Fruit fly (Drosophila melanogaster) whole organism, embryonic: ENCODE data around the gene CG13716.

ENCODE experiments used
- CG11504 ChIP-seq: fragments of 200-800 bp; sonication (Bioruptor generic); optimal IDR thresholded peaks from 3 replicates; lab custom pipeline; 2019; ENCODE audit warnings: missing biosample characterization, mild to moderate bottlenecking, missing genetic modification characterization, moderate library complexity
- CG11560 ChIP-seq: fragments of 200-800 bp; sonication (Bioruptor generic); IDR thresholded peaks from 3 replicates; pipeline ENCODE4 v1.3.6; 2022; ENCODE audit warnings: missing biosample characterization, missing genetic modification characterization
- CG13287 ChIP-seq: fragments of 200-800 bp; sonication (Bioruptor generic); IDR thresholded peaks from 2 replicates; pipeline ENCODE4 v1.3.6; 2022; ENCODE audit warnings: missing biosample characterization, missing genetic modification characterization; ENCODE audit not compliant: partially characterized antibody
- CG14710 ChIP-seq: fragments of 200-800 bp; sonication (Bioruptor generic); optimal IDR thresholded peaks from 3 replicates; lab custom pipeline; 2019; ENCODE audit warnings: missing biosample characterization, mild to moderate bottlenecking, missing genetic modification characterization, moderate library complexity
- CG15011 ChIP-seq: fragments of 200-800 bp; sonication (Bioruptor generic); optimal IDR thresholded peaks from 3 replicates; lab custom pipeline; 2018; ENCODE audit warnings: missing biosample characterization, mild to moderate bottlenecking, missing genetic modification characterization
- CG17385 ChIP-seq: fragments of 200-800 bp; sonication (Bioruptor generic); optimal IDR thresholded peaks from 3 replicates; lab custom pipeline; 2018; ENCODE audit warnings: missing biosample characterization, mild to moderate bottlenecking, missing genetic modification characterization
- CG6813 ChIP-seq: fragments of 200-800 bp; sonication (Bioruptor generic); optimal IDR thresholded peaks from 2 replicates; lab custom pipeline; 2017; ENCODE audit warnings: missing biosample characterization, missing genetic modification characterization, mild to moderate bottlenecking, moderate library complexity, missing genetic modification reagents
- CG8089 ChIP-seq: fragments of 200-800 bp; sonication (Bioruptor generic); optimal IDR thresholded peaks from 3 replicates; lab custom pipeline; 2016; ENCODE audit warnings: missing biosample characterization, missing genetic modification characterization
- CG8290 ChIP-seq, 3 experiments: fragments of 200-800 bp; sonication (Bioruptor generic); optimal IDR thresholded peaks; 2 replicates each; lab custom pipeline; 2016 to 2019; ENCODE audit warnings: missing biosample characterization in 3 of 3, missing genetic modification characterization in 3 of 3, mild to moderate bottlenecking in 2 of 3, moderate library complexity in 1 of 3
- CG8478 ChIP-seq: fragments of >200 bp; optimal IDR thresholded peaks from 2 replicates; lab custom pipeline; 2018
- CG8924 ChIP-seq: fragments of 200-800 bp; optimal IDR thresholded peaks from 3 replicates; lab custom pipeline; 2019; ENCODE audit warnings: missing biosample characterization, mild to moderate bottlenecking, missing genetic modification characterization, moderate library complexity
- CG9727 ChIP-seq: fragments of 200-800 bp; sonication (Bioruptor generic); optimal IDR thresholded peaks from 3 replicates; lab custom pipeline; 2017; ENCODE audit warnings: missing biosample characterization, mild to moderate bottlenecking, missing genetic modification characterization
- CTCF ChIP-seq: fragments of 200-800 bp; sonication (Bioruptor generic); optimal IDR thresholded peaks from 2 replicates; lab custom pipeline; 2017; ENCODE audit warnings: missing biosample characterization, mild to moderate bottlenecking, missing genetic modification characterization, moderate library complexity
- D19A ChIP-seq: fragments of 200-800 bp; optimal IDR thresholded peaks from 3 replicates; lab custom pipeline; 2019; ENCODE audit warnings: missing biosample characterization, mild to moderate bottlenecking, missing genetic modification characterization, moderate library complexity
- D19B ChIP-seq: fragments of 200-800 bp; sonication (Bioruptor generic); optimal IDR thresholded peaks from 2 replicates; lab custom pipeline; 2017; ENCODE audit warnings: missing biosample characterization, mild to moderate bottlenecking, missing genetic modification characterization
- Dfd ChIP-seq, 2 experiments: fragments of >200 bp; optimal IDR thresholded peaks; 2 replicates each; lab custom pipeline; 2017; ENCODE audit warnings: missing biosample characterization in 2 of 2, missing genetic modification characterization in 2 of 2
- Eip74EF ChIP-seq, 2 experiments: fragments of 200-800 bp in 1 of 2; fragments of >200 bp in 1 of 2; sonication (Bioruptor generic) in 1 of 2; optimal IDR thresholded peaks; 2 replicates each; lab custom pipeline; 2017 to 2019; ENCODE audit warnings: missing biosample characterization in 2 of 2, missing genetic modification characterization in 2 of 2, mild to moderate bottlenecking in 1 of 2, moderate library complexity in 1 of 2
- Gug ChIP-seq: fragments of 200-800 bp; sonication (Bioruptor generic); IDR thresholded peaks from 4 replicates; pipeline ENCODE4 v1.3.6; 2022; ENCODE audit warnings: missing biosample characterization, missing genetic modification characterization
- Hsf ChIP-seq: fragments of 200-800 bp; sonication (Bioruptor generic); optimal IDR thresholded peaks from 3 replicates; lab custom pipeline; 2016; ENCODE audit warnings: missing biosample characterization, missing genetic modification characterization
- Jarid2 ChIP-seq: fragments of 200-800 bp; sonication (Bioruptor generic); optimal IDR thresholded peaks from 3 replicates; lab custom pipeline; 2017; ENCODE audit warnings: mild to moderate bottlenecking, missing biosample characterization, missing genetic modification reagents, missing genetic modification characterization
- MTF-1 ChIP-seq: fragments of 200-800 bp; sonication (Bioruptor generic); optimal IDR thresholded peaks from 2 replicates; lab custom pipeline; 2018; ENCODE audit warnings: missing biosample characterization, mild to moderate bottlenecking, missing genetic modification characterization, borderline replicate concordance
- Meics ChIP-seq: fragments of 200-800 bp; sonication (Bioruptor generic); optimal IDR thresholded peaks from 2 replicates; lab custom pipeline; 2017; ENCODE audit warnings: missing biosample characterization, mild to moderate bottlenecking, missing genetic modification characterization
- Mes4 ChIP-seq: fragments of 200-800 bp; sonication (Bioruptor generic); optimal IDR thresholded peaks from 2 replicates; lab custom pipeline; 2016; ENCODE audit warnings: missing biosample characterization, missing genetic modification characterization
- NK7.1 ChIP-seq: fragments of 200-800 bp; sonication (Bioruptor generic); optimal IDR thresholded peaks from 3 replicates; lab custom pipeline; 2016; ENCODE audit warnings: missing biosample characterization, missing genetic modification characterization
- aop ChIP-seq: fragments of 200-800 bp; sonication (Bioruptor generic); IDR thresholded peaks from 2 replicates; pipeline ENCODE4 v1.3.6; 2022; ENCODE audit warnings: missing biosample characterization, missing genetic modification characterization
- bsh ChIP-seq, 2 experiments: fragments of 200-800 bp; sonication (Bioruptor generic); optimal IDR thresholded peaks; 2 replicates each; lab custom pipeline; 2017 to 2018; ENCODE audit warnings: mild to moderate bottlenecking in 2 of 2, missing biosample characterization in 2 of 2, missing genetic modification characterization in 2 of 2, moderate library complexity in 1 of 2
- cg ChIP-seq: fragments of 200-800 bp; sonication (Bioruptor generic); optimal IDR thresholded peaks from 3 replicates; lab custom pipeline; 2019; ENCODE audit warnings: missing biosample characterization, mild to moderate bottlenecking, missing genetic modification characterization, moderate library complexity
- corto ChIP-seq: fragments of 200-800 bp; sonication (Bioruptor generic); optimal IDR thresholded peaks from 2 replicates; lab custom pipeline; 2016; ENCODE audit warnings: missing biosample characterization, mild to moderate bottlenecking, missing genetic modification characterization, moderate library complexity
- dan ChIP-seq: fragments of 200-800 bp; sonication (Bioruptor generic); IDR thresholded peaks from 2 replicates; pipeline ENCODE4 v1.3.6; 2022; ENCODE audit warnings: missing biosample characterization, missing genetic modification characterization
- dimm ChIP-seq: fragments of 200-800 bp; sonication (Bioruptor generic); IDR thresholded peaks from 2 replicates; pipeline ENCODE4 v1.3.6; 2022; ENCODE audit warnings: missing biosample characterization, missing genetic modification characterization
- dysf ChIP-seq: fragments of 200-800 bp; sonication (Bioruptor generic); IDR thresholded peaks from 3 replicates; pipeline ENCODE4 v1.3.6; 2022; ENCODE audit warnings: missing biosample characterization, missing genetic modification characterization
- ems ChIP-seq: fragments of 200-800 bp; sonication (Bioruptor generic); optimal IDR thresholded peaks from 3 replicates; lab custom pipeline; 2016; ENCODE audit warnings: missing biosample characterization, missing genetic modification characterization
- en ChIP-seq: fragments of 200-800 bp; sonication (Bioruptor generic); optimal IDR thresholded peaks from 2 replicates; lab custom pipeline; 2016; ENCODE audit warnings: missing biosample characterization, missing genetic modification characterization
- esg ChIP-seq: fragments of 200-800 bp; sonication (Bioruptor generic); conservative IDR thresholded peaks from 2 replicates; pipeline ENCODE4 v1.3.6; 2022; ENCODE audit warnings: missing biosample characterization, missing genetic modification characterization
- eve ChIP-seq, 2 experiments: fragments of >200 bp; optimal IDR thresholded peaks; 2 replicates each; lab custom pipeline; 2017; ENCODE audit warnings: missing biosample characterization in 2 of 2, missing genetic modification characterization in 2 of 2
- ewg ChIP-seq: fragments of 200-800 bp; sonication (Bioruptor generic); optimal IDR thresholded peaks from 3 replicates; lab custom pipeline; 2017; ENCODE audit warnings: mild to moderate bottlenecking, missing biosample characterization, missing genetic modification reagents, missing genetic modification characterization
- jumu ChIP-seq: fragments of 200-800 bp; sonication (Bioruptor generic); optimal IDR thresholded peaks from 3 replicates; lab custom pipeline; 2016; ENCODE audit warnings: missing biosample characterization, missing genetic modification characterization
- lab ChIP-seq: fragments of 200-800 bp; sonication (Bioruptor generic); optimal IDR thresholded peaks from 3 replicates; lab custom pipeline; 2017; ENCODE audit warnings: missing biosample characterization, missing genetic modification characterization, mild to moderate bottlenecking, moderate library complexity, missing genetic modification reagents
- maf-S ChIP-seq: fragments of 200-800 bp; sonication (Bioruptor generic); optimal IDR thresholded peaks from 2 replicates; lab custom pipeline; 2016; ENCODE audit warnings: missing biosample characterization, missing genetic modification characterization
- odd ChIP-seq: fragments of 200-800 bp; sonication (Bioruptor generic); optimal IDR thresholded peaks from 2 replicates; lab custom pipeline; 2017; ENCODE audit warnings: missing biosample characterization, mild to moderate bottlenecking, missing genetic modification characterization
- pho ChIP-seq: fragments of 200-800 bp; sonication (Bioruptor generic); optimal IDR thresholded peaks from 2 replicates; lab custom pipeline; 2016; ENCODE audit warnings: missing biosample characterization, missing genetic modification characterization
- pita ChIP-seq: fragments of 200-800 bp; sonication (Bioruptor generic); optimal IDR thresholded peaks from 2 replicates; lab custom pipeline; 2017; ENCODE audit warnings: missing biosample characterization, mild to moderate bottlenecking, missing genetic modification characterization
- pnt ChIP-seq: fragments of 200-800 bp; sonication (Bioruptor generic); optimal IDR thresholded peaks from 3 replicates; lab custom pipeline; 2016; ENCODE audit warnings: missing biosample characterization, missing genetic modification characterization
- rib ChIP-seq: fragments of 200-800 bp; sonication (Bioruptor generic); IDR thresholded peaks from 2 replicates; pipeline ENCODE4 v1.3.6; 2022; ENCODE audit warnings: missing biosample characterization, missing genetic modification characterization
- ro ChIP-seq: fragments of 200-800 bp; sonication (Bioruptor generic); IDR thresholded peaks from 2 replicates; pipeline ENCODE4 v1.3.6; 2022; ENCODE audit warnings: missing biosample characterization, missing genetic modification characterization
- scrt ChIP-seq: fragments of 200-800 bp; sonication (Bioruptor generic); optimal IDR thresholded peaks from 2 replicates; lab custom pipeline; 2018; ENCODE audit warnings: missing biosample characterization, mild to moderate bottlenecking, missing genetic modification characterization, moderate library complexity
- slp2 ChIP-seq: fragments of 200-800 bp; sonication (Bioruptor generic); optimal IDR thresholded peaks from 2 replicates; lab custom pipeline; 2016; ENCODE audit warnings: missing biosample characterization, missing genetic modification characterization
- ssp ChIP-seq: fragments of 200-800 bp; sonication (Bioruptor generic); IDR thresholded peaks from 2 replicates; pipeline ENCODE4 v1.3.6; 2022; ENCODE audit warnings: missing biosample characterization, missing genetic modification characterization
- sug ChIP-seq: fragments of 200-800 bp; optimal IDR thresholded peaks from 2 replicates; lab custom pipeline; 2019; ENCODE audit warnings: missing biosample characterization, mild to moderate bottlenecking, missing genetic modification characterization, moderate library complexity
- tgo ChIP-seq: fragments of 200-800 bp; sonication (Bioruptor generic); IDR thresholded peaks from 3 replicates; pipeline ENCODE4 v1.3.6; 2022; ENCODE audit warnings: missing biosample characterization, missing genetic modification characterization
- tio ChIP-seq: fragments of 200-800 bp; sonication (Bioruptor generic); optimal IDR thresholded peaks from 2 replicates; lab custom pipeline; 2017; ENCODE audit warnings: missing biosample characterization, missing genetic modification characterization, inconsistent platforms
- vnd ChIP-seq: fragments of 200-800 bp; sonication (Bioruptor generic); IDR thresholded peaks from 3 replicates; pipeline ENCODE4 v1.3.6; 2022; ENCODE audit warnings: missing biosample characterization, missing genetic modification characterization; ENCODE audit not compliant: partially characterized antibody

CG13716 gene

dm6 chr3L:4623870-4624269 lies 10.7 kb downstream of the CG13716 start (continued):
- TF ChIP-seq CG8924 (tag; lab: Kevin White, UChicago) (no peak), CG8290 (GFP tag; optimal IDR thresholded peaks at IDR 0.05; lab: Kevin White, UChicago) (no peak), CG8290 (tag; optimal IDR thresholded peaks at IDR 0.05; lab: Kevin White, UChicago) (no peak), CG13287 (GFP tag; lab: Robert Waterston, UW) (no peak), CG8478 (lab: Kevin White, UChicago) (no peak), tgo (GFP tag; lab: Robert Waterston, UW) (no peak), pho (GFP tag; lab: Kevin White, UChicago) (no peak), odd (GFP tag; lab: Kevin White, UChicago) (no peak), Mes4 (GFP tag; lab: Kevin White, UChicago) (no peak), rib (GFP tag; lab: Robert Waterston, UW) (no peak), CG8089 (GFP tag; lab: Kevin White, UChicago) (no peak), tio (GFP tag; lab: Kevin White, UChicago) (no peak), Dfd (GFP tag; optimal IDR thresholded peaks at IDR 0.05; lab: Kevin White, UChicago) (no peak), CG9727 (GFP tag; lab: Kevin White, UChicago) (no peak), CG11504 (peak; percentile 47), ssp (GFP tag; lab: Robert Waterston, UW) (no peak), ro (GFP tag; lab: Robert Waterston, UW) (no peak), cg (GFP tag; lab: Kevin White, UChicago) (no peak), aop (no peak), Hsf (GFP tag; lab: Kevin White, UChicago) (no peak), CG15011 (GFP tag; lab: Kevin White, UChicago) (no peak), ewg (GFP tag; lab: Kevin White, UChicago) (no peak), D19B (GFP tag; lab: Kevin White, UChicago) (no peak), CG11560 (tag; lab: Robert Waterston, UW) (no peak), esg (GFP tag; lab: Robert Waterston, UW) (no peak), jumu (GFP tag; lab: Kevin White, UChicago) (no peak), corto (GFP tag; lab: Kevin White, UChicago) (no peak), ems (no peak), dysf (0 out of 3 replicates have a peak, but pooled peaks have one; percentile 8), en (GFP tag; lab: Kevin White, UChicago) (no peak), slp2 (no peak), lab (no peak), Eip74EF (GFP tag; optimal IDR thresholded peaks at IDR 0.05; lab: Kevin White, UChicago) (no peak), vnd (no peak), maf-S (GFP tag; lab: Kevin White, UChicago) (no peak), NK7.1 (GFP tag; lab: Kevin White, UChicago) (no peak), CTCF (GFP tag; lab: Kevin White, UChicago) (no peak), Meics (GFP tag; lab: Kevin White, UChicago) (peak; percentile 12), dimm (GFP tag; lab: Robert Waterston, UW) (no peak), sug (no peak), D19A (tag; lab: Kevin White, UChicago) (peak; percentile 20), pita (GFP tag; lab: Kevin White, UChicago) (no peak), eve (GFP tag; optimal IDR thresholded peaks at IDR 0.05; lab: Kevin White, UChicago) (peak in 1 of 2 experiments; percentile 85), Jarid2 (GFP tag; lab: Kevin White, UChicago) (no peak), scrt (GFP tag; lab: Kevin White, UChicago) (no peak), CG14710 (tag; lab: Kevin White, UChicago) (peak; percentile 19), CG17385 (no peak), dan (GFP tag; lab: Robert Waterston, UW) (no peak), MTF-1 (no peak), Gug (GFP tag; lab: Robert Waterston, UW) (peak; percentile 4; the same call in 1 of the 4 replicates), pnt (GFP tag; lab: Kevin White, UChicago) (no peak), bsh (GFP tag; optimal IDR thresholded peaks at IDR 0.05; lab: Kevin White, UChicago) (peak in 1 of 2 experiments; percentile 16), CG6813 (GFP tag; lab: Kevin White, UChicago) (no peak)
